Worm (Caenorhabditis elegans) whole organism, midembryonic: ENCODE data around the gene R10E8.6.

ENCODE experiments used
- flt-1 ChIP-seq: fragments of 200-800 bp; sonication (Bioruptor generic); IDR thresholded peaks from 2 replicates; pipeline ENCODE4 v1.3.6; 2022; ENCODE audit warnings: missing genetic modification characterization, missing compliant biosample characterization
- klf-2 ChIP-seq: fragments of 200-800 bp; sonication (Bioruptor generic); conservative IDR thresholded peaks from 2 replicates; pipeline ENCODE4 v1.3.6; 2022; ENCODE audit warnings: missing genetic modification reagents, missing genetic modification characterization, missing compliant biosample characterization

DNA sequence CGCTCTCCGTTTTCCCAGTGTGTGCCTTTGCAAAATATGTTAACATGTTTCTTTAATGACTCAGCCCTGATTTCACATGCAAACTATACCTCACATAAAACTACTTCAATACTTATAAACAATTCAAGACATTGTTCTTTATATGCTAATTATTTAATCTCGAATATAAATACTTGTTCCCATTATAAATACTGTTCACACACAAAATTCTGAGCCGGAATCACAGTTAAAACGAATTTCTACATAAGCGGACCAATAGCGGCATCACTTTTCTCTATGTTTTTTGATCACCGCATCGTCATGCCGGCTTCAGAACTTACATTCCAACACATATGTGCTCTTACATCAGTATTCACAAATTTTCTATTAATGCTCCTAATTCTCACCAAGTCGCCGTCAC lies 11.7 kb downstream of the R10E8.6 start, which contains the start of gene R10E8.5:
- TF ChIP-seq klf-2 (no peak), flt-1 (GFP tag; lab: Robert Waterston, UW) (no peak)
